Fruit fly (Drosophila melanogaster) whole organism, prepupa: ENCODE measurements around the gene RhoGAP71E.

Source experiments
- Blimp-1 ChIP-seq: fragments of 200-800 bp; sonication (Bioruptor generic); optimal IDR thresholded peaks from 3 replicates; lab custom pipeline; 2017; ENCODE audit warnings: missing biosample characterization, missing genetic modification characterization, mild to moderate bottlenecking, moderate library complexity, missing genetic modification reagents
- CG10631 ChIP-seq: fragments of 200-800 bp; sonication (Bioruptor generic); optimal IDR thresholded peaks from 2 replicates; lab custom pipeline; 2016; ENCODE audit warnings: missing biosample characterization, missing genetic modification characterization
- CG10669 ChIP-seq: fragments of 200-800 bp; sonication (Bioruptor generic); optimal IDR thresholded peaks from 3 replicates; lab custom pipeline; 2018; ENCODE audit warnings: missing biosample characterization, mild to moderate bottlenecking, missing genetic modification characterization, moderate library complexity
- CG11294 ChIP-seq: fragments of 200-800 bp; sonication (Bioruptor generic); IDR thresholded peaks from 2 replicates; pipeline ENCODE4 v1.3.6; 2022; ENCODE audit warnings: missing biosample characterization, missing genetic modification characterization
- CG11762 ChIP-seq: fragments of 200-800 bp; sonication (Bioruptor generic); optimal IDR thresholded peaks from 3 replicates; lab custom pipeline; 2016; ENCODE audit warnings: missing biosample characterization, missing genetic modification characterization; ENCODE audit not compliant: insufficient read depth
- CG11902 ChIP-seq: fragments of 200-800 bp; sonication (Bioruptor generic); optimal IDR thresholded peaks from 3 replicates; lab custom pipeline; 2016; ENCODE audit warnings: missing biosample characterization, missing genetic modification characterization
- CG15336 ChIP-seq: fragments of 200-800 bp; sonication (Bioruptor generic); IDR thresholded peaks from 2 replicates; pipeline ENCODE4 v1.3.6; 2022; ENCODE audit warnings: missing biosample characterization, missing genetic modification characterization
- CG1621 ChIP-seq: fragments of 200-800 bp; sonication (Bioruptor generic); optimal IDR thresholded peaks from 3 replicates; lab custom pipeline; 2018; ENCODE audit warnings: missing biosample characterization, mild to moderate bottlenecking, missing genetic modification characterization
- CG16779 ChIP-seq: fragments of 200-800 bp; sonication (Bioruptor generic); optimal IDR thresholded peaks from 3 replicates; lab custom pipeline; 2017; ENCODE audit warnings: missing biosample characterization, mild to moderate bottlenecking, missing genetic modification characterization
- CG3032 ChIP-seq: fragments of 200-800 bp; optimal IDR thresholded peaks from 2 replicates; lab custom pipeline; 2019; ENCODE audit warnings: missing biosample characterization, mild to moderate bottlenecking, missing genetic modification characterization, moderate library complexity
- CG32006 ChIP-seq: fragments of 200-800 bp; sonication (Bioruptor generic); optimal IDR thresholded peaks from 3 replicates; lab custom pipeline; 2017; ENCODE audit warnings: missing biosample characterization, mild to moderate bottlenecking, missing genetic modification characterization
- CG6808 ChIP-seq: fragments of 200-800 bp; sonication (Bioruptor generic); optimal IDR thresholded peaks from 3 replicates; lab custom pipeline; 2017; ENCODE audit warnings: missing biosample characterization, missing genetic modification characterization, mild to moderate bottlenecking, moderate library complexity, missing genetic modification reagents
- CG6854 ChIP-seq: fragments of 200-800 bp; sonication (Bioruptor generic); optimal IDR thresholded peaks from 2 replicates; lab custom pipeline; 2017; ENCODE audit warnings: missing biosample characterization, mild to moderate bottlenecking, missing genetic modification characterization
- CG7368 ChIP-seq: fragments of 200-800 bp; sonication (Bioruptor generic); optimal IDR thresholded peaks from 3 replicates; lab custom pipeline; 2016; ENCODE audit warnings: missing biosample characterization, missing genetic modification characterization
- CG8319 ChIP-seq: fragments of 200-800 bp; sonication (Bioruptor generic); optimal IDR thresholded peaks from 3 replicates; lab custom pipeline; 2016; ENCODE audit warnings: missing biosample characterization, missing genetic modification characterization
- CG9139 ChIP-seq: fragments of 200-800 bp; sonication (Bioruptor generic); optimal IDR thresholded peaks from 3 replicates; lab custom pipeline; 2017; ENCODE audit warnings: missing biosample characterization, mild to moderate bottlenecking, missing genetic modification characterization
- Eip75B ChIP-seq: fragments of 200-800 bp; sonication (Bioruptor generic); optimal IDR thresholded peaks from 3 replicates; lab custom pipeline; 2016; ENCODE audit warnings: missing biosample characterization, missing genetic modification characterization
- Eip78C ChIP-seq: fragments of 200-800 bp; sonication (Bioruptor generic); peaks from one replicate; lab custom pipeline; 2016; ENCODE audit warnings: missing biosample characterization, missing genetic modification characterization
- Gug ChIP-seq: fragments of 200-800 bp; sonication (Bioruptor generic); IDR thresholded peaks from 2 replicates; pipeline ENCODE4 v1.3.6; 2022; ENCODE audit warnings: missing biosample characterization, missing genetic modification characterization
- Hr39 ChIP-seq: fragments of 200-800 bp; sonication (Bioruptor generic); optimal IDR thresholded peaks from 2 replicates; lab custom pipeline; 2016; ENCODE audit warnings: missing biosample characterization, missing genetic modification characterization
- Hr4 ChIP-seq: fragments of 200-800 bp; sonication (Bioruptor generic); optimal IDR thresholded peaks from 3 replicates; lab custom pipeline; 2016; ENCODE audit warnings: missing biosample characterization, missing genetic modification characterization
- Lpt ChIP-seq: fragments of 200-800 bp; sonication (Bioruptor generic); optimal IDR thresholded peaks from 3 replicates; lab custom pipeline; 2016; ENCODE audit warnings: missing biosample characterization, missing genetic modification characterization
- Met ChIP-seq: fragments of 200-800 bp; sonication (Bioruptor generic); optimal IDR thresholded peaks from 3 replicates; lab custom pipeline; 2016; ENCODE audit warnings: missing biosample characterization, missing genetic modification characterization
- Smox ChIP-seq: fragments of 200-800 bp; sonication (Bioruptor generic); optimal IDR thresholded peaks from 3 replicates; lab custom pipeline; 2016; ENCODE audit warnings: missing biosample characterization, missing genetic modification characterization
- Sox102F ChIP-seq: fragments of 200-800 bp; sonication (Bioruptor generic); optimal IDR thresholded peaks from 2 replicates; lab custom pipeline; 2016; ENCODE audit warnings: missing biosample characterization, mild to moderate bottlenecking, missing genetic modification characterization
- Sox14 ChIP-seq: fragments of 200-800 bp; sonication (Bioruptor generic); optimal IDR thresholded peaks from 3 replicates; lab custom pipeline; 2016; ENCODE audit warnings: missing biosample characterization, missing genetic modification characterization
- achi ChIP-seq: fragments of 200-800 bp; sonication (Bioruptor generic); optimal IDR thresholded peaks from 3 replicates; lab custom pipeline; 2016; ENCODE audit warnings: missing biosample characterization, missing genetic modification characterization
- dac ChIP-seq: fragments of 200-800 bp; sonication (Bioruptor generic); optimal IDR thresholded peaks from 2 replicates; lab custom pipeline; 2017; ENCODE audit warnings: missing biosample characterization, mild to moderate bottlenecking, missing genetic modification characterization
- esn ChIP-seq: fragments of 200-800 bp; sonication (Bioruptor generic); optimal IDR thresholded peaks from 2 replicates; lab custom pipeline; 2016; ENCODE audit warnings: missing biosample characterization, mild to moderate bottlenecking, missing genetic modification characterization, moderate library complexity
- fd59A ChIP-seq: fragments of 200-800 bp; sonication (Bioruptor generic); optimal IDR thresholded peaks from 2 replicates; lab custom pipeline; 2017; ENCODE audit warnings: missing biosample characterization, mild to moderate bottlenecking, missing genetic modification characterization, missing genetic modification reagents
- fd85E ChIP-seq: fragments of 200-800 bp; sonication (Bioruptor generic); optimal IDR thresholded peaks from 3 replicates; lab custom pipeline; 2016; ENCODE audit warnings: missing biosample characterization, missing genetic modification characterization
- fkh ChIP-seq: fragments of 200-800 bp; sonication (Bioruptor generic); optimal IDR thresholded peaks from 3 replicates; lab custom pipeline; 2017; ENCODE audit warnings: missing biosample characterization, mild to moderate bottlenecking, missing genetic modification characterization, moderate library complexity
- lz ChIP-seq: fragments of 200-800 bp; sonication (Bioruptor generic); optimal IDR thresholded peaks from 3 replicates; lab custom pipeline; 2016; ENCODE audit warnings: missing biosample characterization, missing genetic modification characterization
- pdm3 ChIP-seq: fragments of 200-800 bp; sonication (Bioruptor generic); optimal IDR thresholded peaks from 3 replicates; lab custom pipeline; 2016; ENCODE audit warnings: missing biosample characterization, missing genetic modification characterization
- spab ChIP-seq: fragments of 200-800 bp; sonication (Bioruptor generic); optimal IDR thresholded peaks from 2 replicates; lab custom pipeline; 2017; ENCODE audit warnings: missing biosample characterization, mild to moderate bottlenecking, missing genetic modification characterization, missing genetic modification reagents
- ss ChIP-seq, 2 experiments: fragments of 200-800 bp; sonication (Bioruptor generic); optimal IDR thresholded peaks; 2 replicates in 1 of 2; 3 replicates in 1 of 2; lab custom pipeline; 2017 to 2018; ENCODE audit warnings: mild to moderate bottlenecking in 2 of 2, missing biosample characterization in 2 of 2, missing genetic modification characterization in 2 of 2, moderate library complexity in 1 of 2
- svp ChIP-seq: fragments of 200-800 bp; sonication (Bioruptor generic); peaks from one replicate; lab custom pipeline; 2016; ENCODE audit warnings: missing biosample characterization, missing genetic modification characterization
- topi ChIP-seq: fragments of 200-800 bp; sonication (Bioruptor generic); optimal IDR thresholded peaks from 3 replicates; lab custom pipeline; 2016; ENCODE audit warnings: missing biosample characterization, missing genetic modification characterization
- vri ChIP-seq: fragments of 200-800 bp; sonication (Bioruptor generic); optimal IDR thresholded peaks from 3 replicates; lab custom pipeline; 2016; ENCODE audit warnings: missing biosample characterization, mild to moderate bottlenecking, missing genetic modification characterization

The RhoGAP71E gene

dm6 chr3L:15544455-15545415 is 43.9 kb upstream of the RhoGAP71E start (continued):
- TF ChIP-seq fd59A (GFP tag; lab: Kevin White, UChicago): no peak
- TF ChIP-seq CG6854 (GFP tag; lab: Kevin White, UChicago): peak; percentile 39
- TF ChIP-seq Sox102F (GFP tag; lab: Kevin White, UChicago): peak; percentile 39
- no peak for TF ChIP-seq CG16779
- TF ChIP-seq CG1621 (tag; lab: Kevin White, UChicago): no peak
- TF ChIP-seq esn (GFP tag; lab: Kevin White, UChicago): peak; percentile 59
- TF ChIP-seq pdm3 (GFP tag; lab: Kevin White, UChicago): peak; percentile 7
- peak; percentile 35 for TF ChIP-seq Sox14
- TF ChIP-seq CG10669 (GFP tag; lab: Kevin White, UChicago): no peak
- peak; percentile 61 for TF ChIP-seq Hr4 (GFP tag; lab: Kevin White, UChicago)
- TF ChIP-seq CG32006 (GFP tag; lab: Kevin White, UChicago): peak; percentile 74
- TF ChIP-seq svp (GFP tag; lab: Kevin White, UChicago): peak; percentile 78
- no peak for TF ChIP-seq dac (GFP tag; lab: Kevin White, UChicago)
- peak; percentile 36 for TF ChIP-seq Blimp-1 (GFP tag; lab: Kevin White, UChicago)
- TF ChIP-seq fkh (GFP tag; lab: Kevin White, UChicago): peak; percentile 33
- peak; percentile 32 for TF ChIP-seq vri
- TF ChIP-seq Eip78C (GFP tag; lab: Kevin White, UChicago): peak; percentile 59
- no peak for TF ChIP-seq spab (GFP tag; lab: Kevin White, UChicago)
- TF ChIP-seq CG3032 (tag; lab: Kevin White, UChicago): no peak
- peak; percentile 53 for TF ChIP-seq lz
- no peak for TF ChIP-seq achi (GFP tag; lab: Kevin White, UChicago)
- TF ChIP-seq CG15336 (GFP tag; lab: Robert Waterston, UW): no peak
- peak; percentile 12 for TF ChIP-seq Eip75B
- TF ChIP-seq CG11762: no peak
- no peak for TF ChIP-seq CG7368
- no peak for TF ChIP-seq CG11294 (GFP tag; lab: Robert Waterston, UW)
- TF ChIP-seq Hr39 (GFP tag; lab: Kevin White, UChicago): peak; percentile 68
- TF ChIP-seq CG6808 (GFP tag; lab: Kevin White, UChicago): no peak
- TF ChIP-seq CG11902 (GFP tag; lab: Kevin White, UChicago): no peak
- TF ChIP-seq, all 60 proteins: peak for 29

- TF ChIP-seq CG9139 (GFP tag; lab: Kevin White, UChicago): no peak
- TF ChIP-seq vri: peak; percentile 94
These were observed 41.4 kb upstream of the RhoGAP71E start for dm6 chr3L:15547187-15547790.

- TF ChIP-seq vri (peak; percentile 50), esn (GFP tag; lab: Kevin White, UChicago) (no peak), fkh (GFP tag; lab: Kevin White, UChicago) (peak; percentile 86), Smox (GFP tag; lab: Kevin White, UChicago) (no peak)
These were observed 39.8 kb upstream of the RhoGAP71E start for dm6 chr3L:15548843-15549242.

dm6 chr3L:15553993-15554644 is 34.5 kb upstream of the RhoGAP71E start, which contains the start of gene AGO2:
Gene AGO2 (plus strand): TSS chr3L:15554113.
- TF ChIP-seq CG15336 (GFP tag; lab: Robert Waterston, UW): peak; percentile 44; the same call in 1 of the 2 replicates
- TF ChIP-seq svp (GFP tag; lab: Kevin White, UChicago): peak; percentile 55
- peak; percentile 87 for TF ChIP-seq CG10669 (GFP tag; lab: Kevin White, UChicago)
- TF ChIP-seq topi: peak; percentile 50
- peak in 1 of 2 experiments; percentile 94 for TF ChIP-seq ss (GFP tag; optimal IDR thresholded peaks at IDR 0.05; lab: Kevin White, UChicago)
- TF ChIP-seq pdm3 (GFP tag; lab: Kevin White, UChicago): no peak
- peak; percentile 43 for TF ChIP-seq esn (GFP tag; lab: Kevin White, UChicago)
- no peak for TF ChIP-seq lz
- peak; percentile 19 for TF ChIP-seq Met (GFP tag; lab: Kevin White, UChicago)
- TF ChIP-seq CG6854 (GFP tag; lab: Kevin White, UChicago): peak; percentile 67
- no peak for TF ChIP-seq Smox (GFP tag; lab: Kevin White, UChicago)
- peak; percentile 71 for TF ChIP-seq CG8319
- TF ChIP-seq Gug (GFP tag; lab: Robert Waterston, UW): peak; percentile 81
- TF ChIP-seq Sox14: peak; percentile 18
- TF ChIP-seq CG9139 (GFP tag; lab: Kevin White, UChicago): peak; percentile 80
- peak; percentile 56 for TF ChIP-seq dac (GFP tag; lab: Kevin White, UChicago)
- TF ChIP-seq spab (GFP tag; lab: Kevin White, UChicago): peak; percentile 91
- TF ChIP-seq CG10631 (GFP tag; lab: Kevin White, UChicago): no peak
- peak; percentile 60 for TF ChIP-seq fd85E (GFP tag; lab: Kevin White, UChicago)
- peak; percentile 87 for TF ChIP-seq Lpt (GFP tag; lab: Kevin White, UChicago)
- peak; percentile 78 for TF ChIP-seq CG11762
